Worm (Caenorhabditis elegans): Measurements from ENCODE around the gene F46F2.3.

DNA sequence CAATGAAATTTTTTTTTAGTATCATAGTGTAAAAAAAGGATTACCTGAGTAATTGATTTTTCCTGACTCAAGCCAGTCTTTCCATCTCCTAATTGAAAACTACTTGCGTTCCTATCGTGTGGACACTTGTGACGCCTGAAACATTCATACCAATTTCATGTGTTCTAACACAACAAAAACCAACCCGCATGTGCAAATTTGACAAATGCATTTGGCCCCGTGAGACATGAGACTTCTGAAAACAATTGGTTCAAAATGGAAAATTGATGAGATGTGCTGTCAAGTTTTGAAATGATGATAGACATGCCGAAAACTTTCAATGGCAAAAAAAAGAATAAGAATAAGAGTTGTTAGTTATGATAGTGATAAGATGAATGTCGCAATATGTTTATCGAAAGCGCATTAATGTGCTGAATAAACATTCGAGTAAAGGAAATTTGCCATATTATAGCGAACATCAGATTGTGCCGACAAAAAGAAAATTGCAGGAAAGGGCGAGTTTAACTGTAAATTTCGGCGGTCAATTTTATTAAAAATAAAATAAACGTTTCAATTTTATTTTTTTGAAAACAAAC is 29.6 kb downstream of the F46F2.3 start, which contains the start of gene H03A11.2:
- no peak for TF ChIP-seq zfh-2 (GFP tag; conservative IDR thresholded peaks at IDR 0.05)
- no peak for TF ChIP-seq Y67H2A.10 (GFP tag; conservative IDR thresholded peaks at IDR 0.05)
- TF ChIP-seq mxl-1 (tag; optimal IDR thresholded peaks at IDR 0.05), result no peak
- no peak for TF ChIP-seq F33H1.4 (GFP tag; IDR thresholded peaks at IDR 0.05)
- no peak for TF ChIP-seq ceh-40 (GFP tag; IDR thresholded peaks at IDR 0.05)
